Fruit fly (Drosophila melanogaster) S2 (cell line): ENCODE measurements around the gene lark.

ENCODE experiments used
- CG8478 ChIP-seq: fragments of >200 bp; optimal IDR thresholded peaks from 2 replicates; lab custom pipeline; 2018
- CTCF ChIP-seq, 2 experiments: fragments of >200 bp; optimal IDR thresholded peaks; 2 replicates each; lab custom pipeline; 2018

DNA sequence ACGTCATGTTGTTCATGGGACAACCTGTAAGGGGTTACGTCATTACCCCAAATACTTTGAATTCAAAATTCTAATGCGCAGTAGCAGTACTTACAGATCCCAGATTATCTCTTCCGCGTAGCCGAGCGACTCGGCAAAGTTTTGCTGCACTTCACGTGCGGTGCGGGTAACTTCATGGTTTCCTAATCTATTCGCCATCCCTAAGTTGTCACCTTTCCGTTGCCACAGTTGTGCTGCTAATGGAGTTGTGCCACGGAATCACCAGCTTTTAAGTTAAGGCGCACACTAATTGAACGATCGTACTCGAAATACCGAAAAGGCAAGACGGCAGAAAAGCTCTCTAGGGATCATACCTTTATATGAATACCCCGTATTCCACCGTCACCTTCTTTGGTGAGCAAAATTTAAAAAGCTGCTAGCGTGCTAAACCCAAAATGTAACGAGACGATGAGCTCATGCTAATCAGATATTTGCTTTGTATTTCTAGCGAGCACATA is 20.8 kb downstream of the lark start, which contains the start of gene pst:
- no peak for TF ChIP-seq CTCF (optimal IDR thresholded peaks at IDR 0.05; lab: Kevin White, UChicago)
- no peak for TF ChIP-seq CG8478 (lab: Kevin White, UChicago)
